Fruit fly (Drosophila melanogaster): ENCODE results near the gene CG43844.

CG43844 gene

DNA sequence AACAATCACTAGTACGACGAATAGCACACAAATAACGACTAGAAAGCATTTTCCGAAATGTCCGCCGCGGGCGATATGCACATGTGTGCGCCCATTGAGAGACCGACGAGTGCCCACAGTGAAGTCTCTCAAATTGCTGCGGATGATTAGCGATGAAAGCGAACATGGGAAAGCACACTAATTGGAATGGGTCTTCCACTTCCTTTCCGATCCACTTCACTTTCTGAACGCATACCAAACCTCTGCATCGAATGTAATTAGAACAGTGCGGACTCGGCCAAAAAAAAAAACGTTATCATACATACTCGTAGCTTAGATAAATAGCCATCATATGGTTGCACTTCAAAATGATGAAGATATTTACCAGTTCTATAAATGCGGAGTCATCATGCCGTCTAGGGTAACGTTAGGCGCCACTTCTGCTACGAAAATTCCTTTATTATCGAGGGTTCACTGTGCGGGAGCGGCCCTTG is 39.3 kb upstream of the CG43844 start (continued):
- TF ChIP-seq net (GFP tag; optimal IDR thresholded peaks at IDR 0.05) (peak; percentile 15), CG6276 (GFP tag; optimal IDR thresholded peaks at IDR 0.05) (peak; percentile 7), topi (GFP tag; optimal IDR thresholded peaks at IDR 0.05) (peak; percentile 10), CG11294 (GFP tag; IDR thresholded peaks at IDR 0.05) (peak; percentile 51; the same call in 1 of the 2 replicates), CG4318 (GFP tag; optimal IDR thresholded peaks at IDR 0.05) (peak; percentile 13), fkh (GFP tag; optimal IDR thresholded peaks at IDR 0.05) (peak; percentile 32), Smox (GFP tag; optimal IDR thresholded peaks at IDR 0.05) (no peak)

DNA sequence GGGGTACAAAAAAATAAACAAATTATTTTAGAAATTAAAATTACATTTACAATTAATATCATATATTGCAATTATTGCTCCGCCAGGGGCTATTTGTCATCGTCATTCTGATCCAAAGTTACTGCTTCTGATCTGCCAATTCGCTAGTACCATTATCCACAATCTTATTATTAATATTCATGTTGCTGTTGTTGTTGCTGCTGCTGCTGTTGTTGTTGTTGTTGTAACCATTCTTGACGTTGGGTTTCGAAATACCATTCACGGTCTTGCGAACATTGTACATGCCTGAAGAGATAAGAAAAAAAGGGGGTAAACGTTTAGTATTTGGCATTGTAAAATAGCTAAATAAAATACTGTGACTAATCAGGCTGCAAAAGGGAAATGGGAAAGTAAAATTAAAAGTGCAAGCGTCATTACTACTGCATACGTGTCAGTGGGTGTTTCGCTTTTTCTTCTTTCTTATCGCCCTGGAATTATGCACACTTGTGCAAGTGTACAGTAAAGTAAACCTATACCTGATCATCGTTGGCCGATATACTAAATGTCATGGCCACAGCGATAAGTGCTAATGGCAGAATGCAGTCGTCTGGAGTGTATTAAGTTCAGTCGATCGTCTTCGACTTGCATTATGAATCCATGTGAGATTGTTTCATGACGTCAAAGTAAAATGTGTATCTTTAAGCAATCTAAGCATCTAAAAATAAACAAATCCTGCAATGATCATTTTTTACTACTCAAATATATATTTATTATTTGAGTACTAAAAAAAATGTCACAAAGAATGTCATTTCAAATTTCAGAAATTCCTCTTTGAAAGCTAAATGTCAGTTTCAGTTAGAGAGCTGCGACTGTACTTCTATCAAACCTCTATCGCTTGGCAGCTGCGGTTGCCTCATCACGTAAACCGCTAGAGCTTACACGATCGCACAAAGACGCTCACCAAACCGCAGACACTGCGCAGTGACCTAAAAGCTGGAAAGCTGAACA is 37.5 kb upstream of the CG43844 start:
- peak; percentile 86 for TF ChIP-seq svp (GFP tag)
- TF ChIP-seq Eip78C (GFP tag), result peak; percentile 8
- TF ChIP-seq CG11902 (GFP tag; optimal IDR thresholded peaks at IDR 0.05), result no peak

DNA sequence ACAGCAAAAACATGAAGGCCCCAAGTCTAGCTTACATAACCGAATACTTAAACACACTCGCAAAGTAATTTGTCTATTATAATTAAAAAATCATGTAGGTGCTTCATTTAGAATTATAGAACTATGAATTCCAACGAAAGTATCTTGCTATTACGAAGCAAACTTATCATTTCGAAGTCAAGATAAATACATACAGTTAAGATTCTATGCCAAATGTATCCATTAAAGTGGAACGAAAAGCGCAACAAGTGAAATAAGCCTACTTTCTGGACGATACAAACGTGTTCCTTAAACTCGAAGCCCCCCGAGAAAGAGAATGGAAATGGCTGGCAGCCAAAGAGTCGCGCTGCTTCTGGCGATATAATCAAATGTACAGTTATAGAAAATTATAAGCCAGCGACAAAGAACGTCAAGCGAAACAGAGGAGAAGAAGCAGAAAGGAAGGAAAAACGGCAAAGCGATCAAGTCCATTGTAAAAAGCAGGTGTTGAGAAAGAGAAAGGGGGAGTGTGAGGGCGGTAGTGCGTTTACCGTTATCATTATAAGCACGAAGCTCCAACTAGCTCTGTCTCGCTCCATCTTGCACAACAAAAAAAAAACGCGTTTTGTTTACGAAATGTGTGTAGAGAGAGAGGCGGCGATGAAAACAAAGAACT is 36.6 kb upstream of the CG43844 start:
- no peak for TF ChIP-seq Ets21C (GFP tag; optimal IDR thresholded peaks at IDR 0.05)
- no peak for TF ChIP-seq Sox15 (GFP tag; optimal IDR thresholded peaks at IDR 0.05)
- TF ChIP-seq CG11762 (GFP tag; optimal IDR thresholded peaks at IDR 0.05; ENCODE audit: insufficient read depth), result no peak
- TF ChIP-seq CG4318 (GFP tag; optimal IDR thresholded peaks at IDR 0.05), result no peak
- no peak for TF ChIP-seq Eip75B (GFP tag; optimal IDR thresholded peaks at IDR 0.05)
- no peak for TF ChIP-seq lz (GFP tag; optimal IDR thresholded peaks at IDR 0.05)
- TF ChIP-seq spab (GFP tag; optimal IDR thresholded peaks at IDR 0.05), result peak; percentile 30
- TF ChIP-seq cyc (GFP tag; optimal IDR thresholded peaks at IDR 0.05), result no peak
- no peak for TF ChIP-seq CG6792 (GFP tag; optimal IDR thresholded peaks at IDR 0.05)
- no peak for TF ChIP-seq CG34406 (GFP tag; optimal IDR thresholded peaks at IDR 0.05)
- no peak for TF ChIP-seq svp (GFP tag)
- no peak for TF ChIP-seq eg (GFP tag; IDR thresholded peaks at IDR 0.05)
- no peak for TF ChIP-seq net (GFP tag; optimal IDR thresholded peaks at IDR 0.05)
- TF ChIP-seq fd85E (GFP tag; optimal IDR thresholded peaks at IDR 0.05), result no peak
- no peak for TF ChIP-seq dac (GFP tag; optimal IDR thresholded peaks at IDR 0.05)
- TF ChIP-seq acj6 (GFP tag; optimal IDR thresholded peaks at IDR 0.05), result peak; percentile 23
- TF ChIP-seq salr (GFP tag; optimal IDR thresholded peaks at IDR 0.05), result no peak
- no peak for TF ChIP-seq Hr39 (GFP tag; optimal IDR thresholded peaks at IDR 0.05)
- peak; percentile 13 for TF ChIP-seq CG3919 (GFP tag; optimal IDR thresholded peaks at IDR 0.05)
- peak; percentile 3 for TF ChIP-seq Lpt (GFP tag; optimal IDR thresholded peaks at IDR 0.05)
- TF ChIP-seq CG9139 (GFP tag; optimal IDR thresholded peaks at IDR 0.05), result no peak
- peak; percentile 30 for TF ChIP-seq CG6808 (GFP tag; optimal IDR thresholded peaks at IDR 0.05)
- TF ChIP-seq Hr38 (GFP tag; optimal IDR thresholded peaks at IDR 0.05), result no peak
- TF ChIP-seq CG10631 (GFP tag; optimal IDR thresholded peaks at IDR 0.05), result peak; percentile 30
- no peak for TF ChIP-seq CG16779 (tag; optimal IDR thresholded peaks at IDR 0.05)
- TF ChIP-seq Sox14 (GFP tag; optimal IDR thresholded peaks at IDR 0.05), result peak; percentile 60
- TF ChIP-seq Eip78C (GFP tag), result peak; percentile 72
- no peak for TF ChIP-seq Met (GFP tag; optimal IDR thresholded peaks at IDR 0.05)
- TF ChIP-seq OdsH (GFP tag; optimal IDR thresholded peaks at IDR 0.05), result no peak
- peak; percentile 29; the same call in 1 of the 3 replicates for TF ChIP-seq CG6163 (GFP tag; IDR thresholded peaks at IDR 0.05)
- TF ChIP-seq CG15336 (GFP tag; IDR thresholded peaks at IDR 0.05), result 0 out of 2 replicates have a peak, but pooled peaks have one; percentile 15
- no peak for TF ChIP-seq Sox102F (GFP tag; optimal IDR thresholded peaks at IDR 0.05)
- peak; percentile 2 for TF ChIP-seq CG6854 (GFP tag; optimal IDR thresholded peaks at IDR 0.05)
- TF ChIP-seq CG11294 (GFP tag; IDR thresholded peaks at IDR 0.05), result no peak
- no peak for TF ChIP-seq Smox (GFP tag; optimal IDR thresholded peaks at IDR 0.05)
- peak; percentile 15 for TF ChIP-seq dsx (GFP tag; optimal IDR thresholded peaks at IDR 0.05; ENCODE audit: poor library complexity, severe bottlenecking)
- no peak for TF ChIP-seq Eip93F (GFP tag; optimal IDR thresholded peaks at IDR 0.05)
- peak; percentile 27 for TF ChIP-seq pdm3 (GFP tag; optimal IDR thresholded peaks at IDR 0.05)
- peak; percentile 30 for TF ChIP-seq Ets96B (tag; optimal IDR thresholded peaks at IDR 0.05)
- TF ChIP-seq ss (GFP tag; optimal IDR thresholded peaks at IDR 0.05), result peak; percentile 15 to 21

Measured in whole organism, prepupa.